Fruit fly (Drosophila melanogaster): ENCODE data around the gene Reck.

Gene Reck

DNA sequence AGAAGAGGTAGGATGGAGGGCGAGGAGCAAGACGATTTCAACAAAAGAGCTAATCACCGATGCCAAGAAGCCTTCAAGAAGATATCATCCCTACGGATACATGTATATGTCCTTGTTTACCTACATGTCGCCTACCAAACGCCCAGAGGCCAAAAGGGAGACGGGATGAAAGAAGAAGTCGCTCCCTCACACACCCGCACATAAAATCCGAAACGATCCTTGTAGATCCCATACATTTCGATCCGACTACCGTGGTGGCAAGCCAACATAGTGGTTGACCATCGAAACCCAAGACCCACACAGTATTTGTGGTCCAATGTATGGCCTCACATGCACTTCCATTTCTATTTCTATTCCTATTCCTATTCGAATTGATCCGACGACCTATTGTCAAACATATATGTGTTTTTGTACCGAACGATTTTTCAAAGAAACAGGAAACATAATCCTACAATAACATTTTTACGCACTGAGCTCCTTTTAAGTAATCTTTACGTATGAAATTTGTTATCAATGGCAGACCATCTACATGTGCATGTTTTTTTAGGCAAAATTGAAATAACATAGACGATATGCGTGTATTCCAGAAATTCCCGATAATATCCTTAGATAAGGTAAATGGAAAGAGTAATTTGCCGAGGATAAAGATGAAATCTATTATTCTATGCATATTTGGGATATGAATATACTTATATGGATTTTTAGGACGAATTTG lies 55.1 kb downstream of the Reck start:
- no peak for TF ChIP-seq CG32121 (GFP tag; IDR thresholded peaks at IDR 0.05)
- TF ChIP-seq CG17806 (tag; optimal IDR thresholded peaks at IDR 0.05): no peak
- TF ChIP-seq CG15710 (tag; optimal IDR thresholded peaks at IDR 0.05): no peak
- TF ChIP-seq Ets98B (GFP tag; IDR thresholded peaks at IDR 0.05): no peak
- TF ChIP-seq rn (GFP tag; IDR thresholded peaks at IDR 0.05): no peak
- no peak for TF ChIP-seq CG13204 (GFP tag; optimal IDR thresholded peaks at IDR 0.05)
- no peak for TF ChIP-seq CG8159 (tag; optimal IDR thresholded peaks at IDR 0.05)
- no peak for TF ChIP-seq CG14655 (GFP tag; optimal IDR thresholded peaks at IDR 0.05)

DNA sequence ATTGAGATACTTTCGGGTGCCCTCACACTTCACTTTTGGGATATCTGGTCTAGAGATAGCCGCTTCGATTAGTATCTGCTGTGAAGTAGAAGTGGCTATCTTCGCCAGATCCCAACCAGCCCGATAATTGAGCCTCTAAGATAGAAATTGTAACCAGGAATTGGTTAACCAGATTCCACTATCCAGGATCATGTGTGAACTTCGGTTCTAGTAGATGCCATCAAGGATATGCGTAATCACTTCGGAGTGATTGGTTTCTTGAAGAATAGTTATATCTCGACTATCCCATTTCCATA lies 56.9 kb downstream of the Reck start:
- TF ChIP-seq CG17806 (tag; optimal IDR thresholded peaks at IDR 0.05) (no peak), Ets98B (GFP tag; IDR thresholded peaks at IDR 0.05) (no peak), CG4496 (GFP tag; IDR thresholded peaks at IDR 0.05) (no peak), Pif1A (GFP tag; optimal IDR thresholded peaks at IDR 0.05) (no peak), Pif1B (GFP tag; optimal IDR thresholded peaks at IDR 0.05) (no peak), CG10348 (GFP tag; IDR thresholded peaks at IDR 0.05) (no peak), CG13204 (GFP tag; optimal IDR thresholded peaks at IDR 0.05) (no peak), rn (GFP tag; IDR thresholded peaks at IDR 0.05) (no peak), CG15710 (tag; optimal IDR thresholded peaks at IDR 0.05) (no peak), CG8159 (tag; optimal IDR thresholded peaks at IDR 0.05) (no peak), D1 (tag; optimal IDR thresholded peaks at IDR 0.05) (no peak), Snoo (tag; optimal IDR thresholded peaks at IDR 0.05) (no peak)

DNA sequence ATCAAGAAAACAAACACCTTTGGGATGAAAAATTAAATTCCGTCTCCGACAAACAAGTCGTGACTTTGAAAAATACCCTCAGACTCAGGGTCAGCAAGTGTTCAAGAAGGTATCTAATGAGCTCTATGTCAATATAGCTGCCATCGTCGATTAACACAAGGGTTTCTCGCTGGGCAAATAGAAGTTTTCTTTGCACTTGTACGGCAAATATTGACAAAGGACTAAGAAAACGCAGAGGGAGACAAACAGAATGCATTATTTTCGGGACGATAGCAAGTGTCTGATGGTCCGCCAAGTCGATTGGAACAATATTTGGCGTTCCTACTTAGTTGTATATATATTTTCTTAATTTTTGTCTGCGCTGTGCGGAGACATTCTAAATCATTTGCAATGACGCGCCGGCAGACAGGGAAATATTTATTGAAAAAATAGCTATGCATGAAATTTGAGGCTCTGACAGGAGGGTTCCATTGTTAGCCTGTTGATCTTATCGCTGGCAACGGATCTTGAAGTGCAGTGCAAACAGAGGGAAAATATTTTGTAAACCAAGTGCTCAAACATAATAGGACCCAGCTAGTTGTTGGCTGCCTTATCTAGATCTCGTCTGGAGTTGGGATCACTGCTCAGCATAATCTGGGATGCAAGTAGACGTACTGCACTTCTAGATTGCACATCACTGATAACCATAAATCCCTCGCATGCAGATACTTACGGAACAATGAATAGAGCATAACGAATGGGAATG lies 57.4 kb downstream of the Reck start:
- no peak for TF ChIP-seq CG8301 (tag; optimal IDR thresholded peaks at IDR 0.05)
- TF ChIP-seq CG12605 (GFP tag; IDR thresholded peaks at IDR 0.05): no peak
- no peak for TF ChIP-seq gl (tag; optimal IDR thresholded peaks at IDR 0.05)

DNA sequence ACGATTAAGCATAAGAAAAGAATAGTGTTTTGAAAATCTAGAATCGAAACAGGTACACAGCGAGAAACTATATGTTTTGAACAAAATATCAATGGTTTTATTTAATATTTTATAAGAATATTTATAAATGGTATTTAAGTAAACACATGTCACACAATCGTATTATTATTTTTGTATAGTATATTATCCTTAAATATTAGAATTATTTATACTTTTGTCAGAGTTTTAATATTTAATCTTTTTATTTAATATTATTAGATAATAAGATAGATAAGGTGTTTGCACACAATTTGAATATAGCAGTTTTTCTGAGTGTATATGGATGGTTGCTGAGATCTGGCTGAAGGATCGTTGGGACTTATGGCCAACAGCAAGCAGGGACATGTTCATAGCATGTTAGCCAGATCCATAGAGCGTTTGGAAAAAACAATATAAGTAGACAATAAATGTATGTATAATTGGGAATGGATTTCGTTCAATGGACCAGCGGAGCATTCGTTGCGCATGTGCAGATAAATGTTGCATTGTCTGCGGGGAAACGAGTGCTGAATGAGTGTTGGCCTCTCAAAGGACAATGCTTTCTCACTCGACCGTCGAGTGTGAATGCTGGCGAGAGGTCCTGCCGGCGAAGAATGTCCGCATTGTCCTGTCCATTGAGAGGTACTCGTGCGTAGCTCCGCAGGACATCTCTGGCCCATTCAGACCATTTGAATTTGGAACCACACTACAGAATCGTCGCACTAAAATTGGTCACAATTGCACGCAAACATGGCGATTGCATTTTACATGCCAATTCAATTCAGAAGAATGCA lies 60.8 kb downstream of the Reck start:
- TF ChIP-seq Pif1B (GFP tag; optimal IDR thresholded peaks at IDR 0.05) (no peak), CG9948 (tag; optimal IDR thresholded peaks at IDR 0.05) (no peak), EcR (GFP tag; optimal IDR thresholded peaks at IDR 0.05) (no peak), Snoo (tag; optimal IDR thresholded peaks at IDR 0.05) (no peak), CG12605 (GFP tag; IDR thresholded peaks at IDR 0.05) (no peak), CG8301 (tag; optimal IDR thresholded peaks at IDR 0.05) (no peak)

All from whole organism, pupa.